Worm (Caenorhabditis elegans) whole organism, mixed stage, embryonic: ENCODE data around the gene Y49E10.30.
A peak's percentile ranks its signal among the peaks of the same experiment; 100 is the strongest.

ENCODE experiments used
- M03D4.4 ChIP-seq: sonication (generic microtip); optimal IDR thresholded peaks from 2 replicates; lab custom pipeline; 2017; ENCODE audit warnings: mild to moderate bottlenecking, missing genetic modification characterization, missing compliant biosample characterization
- bed-3 ChIP-seq: fragments of 200-800 bp; sonication (Bioruptor generic); optimal IDR thresholded peaks from 3 replicates; lab custom pipeline; 2018; ENCODE audit warnings: mild to moderate bottlenecking, missing genetic modification characterization, moderate library complexity, missing compliant biosample characterization
- blmp-1 ChIP-seq: fragments of 150-350 bp; optimal IDR thresholded peaks from 2 replicates; lab custom pipeline; 2014; ENCODE audit warnings: missing biosample characterization, missing genetic modification characterization
- ceh-39 ChIP-seq: fragments of 150-350 bp; optimal IDR thresholded peaks from 2 replicates; lab custom pipeline; 2014; ENCODE audit warnings: missing biosample characterization, missing genetic modification characterization
- ceh-43 ChIP-seq: fragments of 200-800 bp; sonication (Bioruptor generic); optimal IDR thresholded peaks from 2 replicates; lab custom pipeline; 2018; ENCODE audit warnings: mild to moderate bottlenecking, missing genetic modification characterization, moderate library complexity, missing compliant biosample characterization
- ceh-83 ChIP-seq: fragments of 200-800 bp; sonication (Bioruptor generic); optimal IDR thresholded peaks from 2 replicates; lab custom pipeline; 2018; ENCODE audit warnings: mild to moderate bottlenecking, missing genetic modification characterization, missing compliant biosample characterization
- ces-1 ChIP-seq: fragments of 150-350 bp; optimal IDR thresholded peaks from 2 replicates; lab custom pipeline; 2014; ENCODE audit warnings: missing biosample characterization, missing genetic modification reagents, missing genetic modification characterization
- cnd-1 ChIP-seq: fragments of 200-800 bp; sonication (Bioruptor generic); optimal IDR thresholded peaks from 2 replicates; lab custom pipeline; 2018; ENCODE audit warnings: mild to moderate bottlenecking, missing genetic modification characterization, missing compliant biosample characterization
- drap-1 ChIP-seq: fragments of 200-800 bp; sonication (Bioruptor generic); optimal IDR thresholded peaks from 3 replicates; lab custom pipeline; 2018; ENCODE audit warnings: mild to moderate bottlenecking, missing genetic modification characterization, missing compliant biosample characterization
- elt-1 ChIP-seq: sonication (generic microtip); optimal IDR thresholded peaks from 2 replicates; lab custom pipeline; 2017; ENCODE audit warnings: missing genetic modification characterization, mild to moderate bottlenecking, missing compliant biosample characterization, antibody characterized with exemption, moderate library complexity, borderline replicate concordance; ENCODE audit not compliant: insufficient read depth
- elt-3 ChIP-seq: fragments of 150-350 bp; optimal IDR thresholded peaks from 2 replicates; lab custom pipeline; 2014; ENCODE audit warnings: missing biosample characterization, missing genetic modification characterization
- flh-1 ChIP-seq: fragments of 200-800 bp; sonication (Bioruptor generic); optimal IDR thresholded peaks from 2 replicates; lab custom pipeline; 2018; ENCODE audit warnings: mild to moderate bottlenecking, missing genetic modification characterization, moderate library complexity, missing compliant biosample characterization
- ham-2 ChIP-seq: fragments of 200-800 bp; sonication (Bioruptor generic); optimal IDR thresholded peaks from 2 replicates; lab custom pipeline; 2018; ENCODE audit warnings: mild to moderate bottlenecking, missing genetic modification characterization, missing compliant biosample characterization
- hlh-1 ChIP-seq: fragments of 150-350 bp; optimal IDR thresholded peaks from 2 replicates; lab custom pipeline; 2014; ENCODE audit warnings: missing biosample characterization, missing genetic modification reagents, missing genetic modification characterization
- lin-13 ChIP-seq: fragments of 150-350 bp; optimal IDR thresholded peaks from 2 replicates; lab custom pipeline; 2014; ENCODE audit warnings: missing biosample characterization, missing genetic modification characterization
- lin-32 ChIP-seq: fragments of 200-800 bp; sonication (Bioruptor generic); optimal IDR thresholded peaks from 2 replicates; lab custom pipeline; 2018; ENCODE audit warnings: mild to moderate bottlenecking, missing genetic modification characterization, missing compliant biosample characterization
- lsy-2 ChIP-seq: fragments of 150-350 bp; optimal IDR thresholded peaks from 2 replicates; lab custom pipeline; 2014; ENCODE audit warnings: missing biosample characterization, missing genetic modification characterization
- mab-5 ChIP-seq: fragments of 150-350 bp; optimal IDR thresholded peaks from 2 replicates; lab custom pipeline; 2014; ENCODE audit warnings: missing biosample characterization, missing genetic modification characterization
- mep-1 ChIP-seq: fragments of 150-350 bp; optimal IDR thresholded peaks from 2 replicates; lab custom pipeline; 2017; ENCODE audit warnings: missing biosample characterization, missing genetic modification reagents, missing genetic modification characterization, inconsistent platforms
- mls-2 ChIP-seq: sonication (generic microtip); optimal IDR thresholded peaks from 2 replicates; lab custom pipeline; 2016; ENCODE audit warnings: mild to moderate bottlenecking, missing genetic modification characterization, moderate library complexity, missing compliant biosample characterization
- nhr-12 ChIP-seq: fragments of 150-350 bp; optimal IDR thresholded peaks from 2 replicates; lab custom pipeline; 2014; ENCODE audit warnings: missing biosample characterization, missing genetic modification characterization
- nhr-2 ChIP-seq: fragments of 150-350 bp; optimal IDR thresholded peaks from 2 replicates; lab custom pipeline; 2014; ENCODE audit warnings: missing biosample characterization, missing genetic modification characterization
- nhr-237 ChIP-seq: fragments of 150-350 bp; optimal IDR thresholded peaks from 2 replicates; lab custom pipeline; 2014; ENCODE audit warnings: missing biosample characterization, missing genetic modification characterization
- nhr-28 ChIP-seq: fragments of 150-350 bp; optimal IDR thresholded peaks from 2 replicates; lab custom pipeline; 2014; ENCODE audit warnings: missing biosample characterization, missing genetic modification characterization
- nhr-76 ChIP-seq: sonication (generic microtip); optimal IDR thresholded peaks from 2 replicates; lab custom pipeline; 2017; ENCODE audit warnings: missing biosample characterization, missing genetic modification characterization
- pha-4 ChIP-seq: fragments of 150-350 bp; optimal IDR thresholded peaks from 2 replicates; lab custom pipeline; 2018; ENCODE audit warnings: missing biosample characterization, missing genetic modification reagents, missing genetic modification characterization
- sem-2 ChIP-seq: fragments of 200-800 bp; sonication (Bioruptor generic); optimal IDR thresholded peaks from 2 replicates; lab custom pipeline; 2018; ENCODE audit warnings: mild to moderate bottlenecking, missing genetic modification characterization, missing compliant biosample characterization
- snpc-4 ChIP-seq: fragments of 150-350 bp; optimal IDR thresholded peaks from 2 replicates; lab custom pipeline; 2014; ENCODE audit warnings: missing biosample characterization, missing genetic modification characterization
- sptf-1 ChIP-seq: sonication (generic microtip); optimal IDR thresholded peaks from 2 replicates; lab custom pipeline; 2017; ENCODE audit warnings: mild to moderate bottlenecking, missing genetic modification characterization, moderate library complexity, missing compliant biosample characterization
- tbx-8 ChIP-seq: fragments of 200-800 bp; sonication (Bioruptor generic); optimal IDR thresholded peaks from 2 replicates; lab custom pipeline; 2018; ENCODE audit warnings: mild to moderate bottlenecking, missing genetic modification characterization, moderate library complexity, missing compliant biosample characterization
- unc-120 ChIP-seq: sonication (generic microtip); optimal IDR thresholded peaks from 2 replicates; lab custom pipeline; 2017; ENCODE audit warnings: missing genetic modification characterization, missing compliant biosample characterization; ENCODE audit not compliant: poor library complexity, severe bottlenecking
- unc-39 ChIP-seq: fragments of 150-350 bp; optimal IDR thresholded peaks from 2 replicates; lab custom pipeline; 2014; ENCODE audit warnings: missing biosample characterization, missing genetic modification characterization
- unc-62 ChIP-seq: fragments of 150-350 bp; optimal IDR thresholded peaks from 2 replicates; lab custom pipeline; 2014; ENCODE audit warnings: missing biosample characterization, missing genetic modification reagents, missing genetic modification characterization
- zip-8 ChIP-seq: fragments of 150-350 bp; optimal IDR thresholded peaks from 2 replicates; lab custom pipeline; 2014; ENCODE audit warnings: missing biosample characterization, missing genetic modification characterization
- ztf-11 ChIP-seq: fragments of 150-350 bp; optimal IDR thresholded peaks from 2 replicates; lab custom pipeline; 2014; ENCODE audit warnings: missing biosample characterization, missing genetic modification characterization

The Y49E10.30 gene

DNA sequence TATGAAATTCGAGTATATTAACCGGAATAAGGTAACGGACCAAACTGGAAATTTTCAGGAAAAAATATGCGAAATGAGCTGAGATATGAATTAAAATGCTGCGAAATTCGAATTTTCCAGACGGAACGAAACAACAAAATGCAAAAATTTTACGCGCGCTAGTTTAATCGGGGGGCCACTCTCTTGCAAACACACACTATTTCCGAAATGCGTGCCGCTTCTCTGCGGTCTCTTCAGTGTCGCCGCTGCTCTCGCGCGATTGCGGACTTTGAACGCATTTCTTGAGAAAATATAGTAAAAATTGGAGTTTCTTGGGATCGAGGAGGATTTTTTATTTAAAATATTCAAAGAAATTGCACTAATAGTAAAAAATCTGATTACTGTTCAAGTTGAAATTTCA, 17.2 kb upstream of the Y49E10.30 start:
- TF ChIP-seq ceh-39 (tag; lab: Kevin White, UChicago) (no peak), hlh-1 (peak; percentile 100), lin-13 (tag; lab: Kevin White, UChicago) (peak; percentile 43), ces-1 (GFP tag; lab: Kevin White, UChicago) (peak; percentile 37), nhr-76 (tag; lab: Kevin White, UChicago) (no peak), nhr-12 (tag; lab: Kevin White, UChicago) (no peak), unc-39 (tag; lab: Kevin White, UChicago) (no peak), blmp-1 (no peak), elt-3 (tag; lab: Kevin White, UChicago) (no peak), sptf-1 (tag; lab: Kevin White, UChicago) (no peak), lin-32 (GFP tag; lab: Kevin White, UChicago) (no peak), nhr-2 (no peak), nhr-28 (tag; lab: Kevin White, UChicago) (no peak), M03D4.4 (no peak), cnd-1 (tag; lab: Kevin White, UChicago) (no peak), ham-2 (GFP tag; lab: Kevin White, UChicago) (no peak), drap-1 (no peak), unc-120 (tag; lab: Kevin White, UChicago) (no peak)

DNA sequence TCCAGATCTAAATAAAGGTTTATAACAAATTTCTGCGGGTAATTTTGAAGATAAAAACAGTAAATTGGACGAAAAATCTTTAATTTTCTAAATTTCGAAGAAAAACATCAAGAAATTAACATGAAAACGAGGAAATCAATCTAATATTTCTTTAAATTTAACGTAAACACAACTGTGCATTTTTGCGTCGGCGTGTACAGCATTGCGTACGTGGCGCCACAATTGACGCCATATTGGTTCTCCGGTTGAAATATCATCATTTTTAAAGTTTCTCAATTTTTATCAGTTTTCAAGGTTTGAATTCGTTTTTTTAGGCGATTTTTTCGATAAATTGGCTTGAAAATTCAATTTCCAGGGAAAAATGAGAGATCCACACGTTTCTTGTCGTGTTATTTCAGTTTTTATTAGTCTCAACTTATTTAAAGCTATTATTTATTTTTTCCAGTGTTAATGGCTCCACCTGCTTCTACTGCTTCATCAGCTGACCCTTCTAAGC, 16.6 kb upstream of the Y49E10.30 start, which contains the start of gene rpt-6:
TSS of gene rpt-6 (plus strand) at position 446 of the 496 bp plus-strand sequence.
- TF ChIP-seq unc-62 (GFP tag; lab: Kevin White, UChicago) = no peak
- TF ChIP-seq lsy-2 (tag; lab: Kevin White, UChicago) = peak; percentile 44
- TF ChIP-seq lin-13 (tag; lab: Kevin White, UChicago) = peak; percentile 60
- no peak for TF ChIP-seq tbx-8 (GFP tag; lab: Kevin White, UChicago)
- TF ChIP-seq nhr-237 (tag; lab: Kevin White, UChicago) = no peak
- TF ChIP-seq unc-39 (tag; lab: Kevin White, UChicago) = no peak
- TF ChIP-seq cnd-1 (tag; lab: Kevin White, UChicago) = no peak
- TF ChIP-seq mls-2 (tag; lab: Kevin White, UChicago) = no peak
- no peak for TF ChIP-seq ztf-11 (tag; lab: Kevin White, UChicago)
- peak; percentile 40 for TF ChIP-seq ces-1 (GFP tag; lab: Kevin White, UChicago)
- TF ChIP-seq flh-1 (GFP tag; lab: Kevin White, UChicago) = no peak
- TF ChIP-seq drap-1 = no peak
- no peak for TF ChIP-seq ceh-39 (tag; lab: Kevin White, UChicago)
- TF ChIP-seq ceh-83 (GFP tag; lab: Kevin White, UChicago) = no peak
- no peak for TF ChIP-seq ceh-43 (GFP tag; lab: Kevin White, UChicago)
- no peak for TF ChIP-seq lin-32 (GFP tag; lab: Kevin White, UChicago)
- no peak for TF ChIP-seq bed-3 (GFP tag; lab: Kevin White, UChicago)
- TF ChIP-seq nhr-76 (tag; lab: Kevin White, UChicago) = no peak
- peak; percentile 30 for TF ChIP-seq pha-4 (tag; lab: Kevin White, UChicago)
- TF ChIP-seq mep-1 (tag; lab: Kevin White, UChicago) = peak; percentile 26
- peak; percentile 4 for TF ChIP-seq sptf-1 (tag; lab: Kevin White, UChicago)
- no peak for TF ChIP-seq blmp-1
- no peak for TF ChIP-seq zip-8 (tag; lab: Kevin White, UChicago)
- no peak for TF ChIP-seq nhr-12 (tag; lab: Kevin White, UChicago)
- TF ChIP-seq elt-1 (tag; lab: Kevin White, UChicago) = no peak
- no peak for TF ChIP-seq nhr-28 (tag; lab: Kevin White, UChicago)
- no peak for TF ChIP-seq unc-120 (tag; lab: Kevin White, UChicago)
- no peak for TF ChIP-seq sem-2 (GFP tag; lab: Kevin White, UChicago)
- TF ChIP-seq ham-2 (GFP tag; lab: Kevin White, UChicago) = no peak
- TF ChIP-seq hlh-1 = peak; percentile 94
- TF ChIP-seq nhr-2 = peak; percentile 3
- TF ChIP-seq elt-3 (tag; lab: Kevin White, UChicago) = no peak
- TF ChIP-seq snpc-4 (tag; lab: Kevin White, UChicago) = no peak
- TF ChIP-seq mab-5 = no peak
- no peak for TF ChIP-seq M03D4.4
